Worm (Caenorhabditis elegans): ENCODE data around the gene qars-1.

DNA sequence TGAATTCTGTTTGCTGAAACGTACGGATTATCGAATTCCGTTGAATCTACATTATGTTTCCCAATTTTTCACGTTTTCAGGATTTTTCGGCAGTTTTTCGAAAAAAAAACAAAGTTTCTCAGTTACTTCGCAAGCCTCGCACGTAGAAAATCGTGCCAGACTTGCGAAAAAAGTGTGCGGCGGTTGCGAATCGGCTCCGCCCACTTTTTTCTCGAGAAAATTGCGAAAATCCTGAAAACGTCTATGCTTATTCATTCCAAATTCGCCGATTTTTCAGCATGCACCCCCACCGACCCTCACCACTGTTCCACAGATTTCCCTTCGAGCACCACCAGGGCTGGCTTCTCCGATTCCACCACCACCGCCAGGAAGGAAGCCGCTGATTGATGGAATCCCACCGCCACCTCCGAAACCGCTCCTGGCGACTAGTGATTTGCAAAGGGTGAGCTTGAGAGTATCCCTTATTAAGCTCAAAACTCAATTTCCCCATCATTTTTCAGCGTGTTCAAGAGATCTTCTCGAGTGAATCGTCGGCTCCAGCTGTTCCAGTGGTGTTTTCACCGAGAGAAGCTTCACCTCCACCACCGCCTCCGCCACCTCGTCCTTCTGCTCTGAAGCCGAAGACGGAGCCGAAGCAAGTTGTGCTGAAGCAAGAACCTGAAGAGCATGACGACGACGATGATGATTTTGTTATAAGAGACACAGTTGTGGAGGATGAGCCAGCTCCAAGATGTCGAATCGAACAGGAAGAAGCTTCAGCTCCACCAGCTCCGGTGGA lies 29.4 kb upstream of the qars-1 start:
- TF ChIP-seq klf-2 (GFP tag; conservative IDR thresholded peaks at IDR 0.05) (no peak), ztf-29 (GFP tag; IDR thresholded peaks at IDR 0.05) (no peak), tab-1 (GFP tag; IDR thresholded peaks at IDR 0.05) (no peak), T22C8.4 (GFP tag; IDR thresholded peaks at IDR 0.05) (no peak), med-1 (GFP tag; optimal IDR thresholded peaks at IDR 0.05; ENCODE audit: insufficient read depth) (no peak), cog-1 (tag; optimal IDR thresholded peaks at IDR 0.05) (no peak), flt-1 (GFP tag; IDR thresholded peaks at IDR 0.05) (no peak)
